Fruit fly (Drosophila melanogaster) whole organism, embryonic: ENCODE data around the gene CG31817.

Experiments used
- Adf1 ChIP-seq: fragments of 200-800 bp; sonication (Bioruptor generic); IDR thresholded peaks from 2 replicates; pipeline ENCODE4 v1.3.6; 2022; ENCODE audit warnings: missing biosample characterization, missing genetic modification characterization
- Bgb ChIP-seq: fragments of 200-800 bp; sonication (Bioruptor generic); IDR thresholded peaks from 2 replicates; pipeline ENCODE4 v1.3.6; 2022; ENCODE audit warnings: missing biosample characterization, missing genetic modification characterization; ENCODE audit not compliant: partially characterized antibody
- CG12299 ChIP-seq: fragments of 200-800 bp; sonication (Bioruptor generic); optimal IDR thresholded peaks from 2 replicates; lab custom pipeline; 2018; ENCODE audit warnings: missing biosample characterization, mild to moderate bottlenecking, missing genetic modification characterization
- CG13296 ChIP-seq: fragments of 200-800 bp; sonication (Bioruptor generic); optimal IDR thresholded peaks from 3 replicates; lab custom pipeline; 2018; ENCODE audit warnings: missing biosample characterization, mild to moderate bottlenecking, missing genetic modification characterization
- CG13894 ChIP-seq: fragments of 200-800 bp; sonication (Bioruptor generic); optimal IDR thresholded peaks from 3 replicates; lab custom pipeline; 2018; ENCODE audit warnings: missing biosample characterization, mild to moderate bottlenecking, missing genetic modification characterization, moderate library complexity
- CG15269 ChIP-seq: fragments of 200-800 bp; sonication (Bioruptor generic); optimal IDR thresholded peaks from 2 replicates; lab custom pipeline; 2018; ENCODE audit warnings: missing biosample characterization, mild to moderate bottlenecking, missing genetic modification characterization, moderate library complexity
- CG15514 ChIP-seq: fragments of 200-800 bp; sonication (Bioruptor generic); optimal IDR thresholded peaks from 3 replicates; lab custom pipeline; 2017; ENCODE audit warnings: missing biosample characterization, missing genetic modification characterization, mild to moderate bottlenecking, moderate library complexity, missing genetic modification reagents
- CG1602 ChIP-seq: fragments of 200-800 bp; sonication (Bioruptor generic); optimal IDR thresholded peaks from 3 replicates; lab custom pipeline; 2016; ENCODE audit warnings: missing biosample characterization, missing genetic modification characterization
- CG17359 ChIP-seq: fragments of 200-800 bp; sonication (Bioruptor generic); optimal IDR thresholded peaks from 3 replicates; lab custom pipeline; 2018; ENCODE audit warnings: missing biosample characterization, mild to moderate bottlenecking, missing genetic modification characterization, moderate library complexity
- CG2199 ChIP-seq: fragments of 200-800 bp; sonication (Bioruptor generic); IDR thresholded peaks from 3 replicates; pipeline ENCODE4 v1.3.6; 2022; ENCODE audit warnings: missing biosample characterization, missing genetic modification characterization
- CG2678 ChIP-seq: fragments of 200-800 bp; sonication (Bioruptor generic); optimal IDR thresholded peaks from 3 replicates; lab custom pipeline; 2019; ENCODE audit warnings: missing biosample characterization, mild to moderate bottlenecking, missing genetic modification characterization, moderate library complexity
- CG32532 ChIP-seq: fragments of 200-800 bp; sonication (Bioruptor generic); IDR thresholded peaks from 2 replicates; pipeline ENCODE4 v1.3.6; 2022; ENCODE audit warnings: missing biosample characterization, missing genetic modification characterization
- CG3281 ChIP-seq: fragments of 200-800 bp; sonication (Bioruptor generic); optimal IDR thresholded peaks from 3 replicates; lab custom pipeline; 2017; ENCODE audit warnings: missing biosample characterization, mild to moderate bottlenecking, missing genetic modification characterization
- CG34224 ChIP-seq: fragments of 200-800 bp; sonication (Bioruptor generic); IDR thresholded peaks from 3 replicates; pipeline ENCODE4 v1.3.6; 2022; ENCODE audit warnings: missing biosample characterization, missing genetic modification characterization; ENCODE audit not compliant: partially characterized antibody
- CG3995 ChIP-seq: fragments of 200-800 bp; sonication (Bioruptor generic); optimal IDR thresholded peaks from 3 replicates; lab custom pipeline; 2016; ENCODE audit warnings: missing biosample characterization, missing genetic modification characterization
- CG6854 ChIP-seq: fragments of 200-800 bp; sonication (Bioruptor generic); optimal IDR thresholded peaks from 3 replicates; lab custom pipeline; 2017; ENCODE audit warnings: missing biosample characterization, mild to moderate bottlenecking, missing genetic modification characterization
- CG7987 ChIP-seq: fragments of 200-800 bp; sonication (Bioruptor generic); optimal IDR thresholded peaks from 2 replicates; lab custom pipeline; 2018; ENCODE audit warnings: missing biosample characterization, mild to moderate bottlenecking, missing genetic modification characterization, moderate library complexity
- CG9727 ChIP-seq: fragments of 200-800 bp; sonication (Bioruptor generic); optimal IDR thresholded peaks from 3 replicates; lab custom pipeline; 2017; ENCODE audit warnings: missing biosample characterization, mild to moderate bottlenecking, missing genetic modification characterization
- Dek ChIP-seq: fragments of 200-800 bp; sonication (Bioruptor generic); optimal IDR thresholded peaks from 3 replicates; lab custom pipeline; 2019; ENCODE audit warnings: missing biosample characterization, mild to moderate bottlenecking, missing genetic modification characterization, moderate library complexity
- Drgx ChIP-seq: fragments of 200-800 bp; sonication (Bioruptor generic); IDR thresholded peaks from 2 replicates; pipeline ENCODE4 v1.3.6; 2022; ENCODE audit warnings: missing biosample characterization, missing genetic modification characterization
- E2f2 ChIP-seq: fragments of 200-800 bp; sonication (Bioruptor generic); IDR thresholded peaks from 2 replicates; pipeline ENCODE4 v1.3.6; 2022; ENCODE audit warnings: missing biosample characterization, missing genetic modification characterization
- Eip74EF ChIP-seq, 2 experiments: fragments of 200-800 bp in 1 of 2; fragments of >200 bp in 1 of 2; sonication (Bioruptor generic) in 1 of 2; optimal IDR thresholded peaks; 2 replicates each; lab custom pipeline; 2017 to 2019; ENCODE audit warnings: missing biosample characterization in 2 of 2, missing genetic modification characterization in 2 of 2, mild to moderate bottlenecking in 1 of 2, moderate library complexity in 1 of 2
- Fer1 ChIP-seq: fragments of 200-800 bp; sonication (Bioruptor generic); optimal IDR thresholded peaks from 2 replicates; lab custom pipeline; 2017; ENCODE audit warnings: missing biosample characterization, mild to moderate bottlenecking, missing genetic modification characterization
- Fer3 ChIP-seq: fragments of 200-800 bp; sonication (Bioruptor generic); optimal IDR thresholded peaks from 2 replicates; lab custom pipeline; 2018; ENCODE audit warnings: missing biosample characterization, mild to moderate bottlenecking, missing genetic modification characterization, moderate library complexity
- Hmr ChIP-seq: fragments of 200-800 bp; sonication (Bioruptor generic); optimal IDR thresholded peaks from 3 replicates; lab custom pipeline; 2017; ENCODE audit warnings: mild to moderate bottlenecking, missing biosample characterization, missing genetic modification reagents, missing genetic modification characterization
- Med ChIP-seq: fragments of 200-800 bp; sonication (Bioruptor generic); peaks from one replicate; lab custom pipeline; 2016; ENCODE audit warnings: missing biosample characterization, missing genetic modification characterization, mild to moderate bottlenecking, inconsistent platforms, moderate library complexity
- Myb ChIP-seq: fragments of 200-800 bp; sonication (Bioruptor generic); optimal IDR thresholded peaks from 2 replicates; lab custom pipeline; 2016; ENCODE audit warnings: missing biosample characterization, missing genetic modification characterization
- NFAT ChIP-seq: fragments of 200-800 bp; sonication (Bioruptor generic); IDR thresholded peaks from 2 replicates; pipeline ENCODE4 v1.3.6; 2022; ENCODE audit warnings: missing biosample characterization, missing genetic modification characterization
- Pdp1 ChIP-seq, 2 experiments: fragments of 200-800 bp; sonication (Bioruptor generic); optimal IDR thresholded peaks; 3 replicates each; lab custom pipeline; 2016; ENCODE audit warnings: missing biosample characterization in 2 of 2, missing genetic modification characterization in 2 of 2, mild to moderate bottlenecking in 1 of 2, moderate library complexity in 1 of 2
- Rx ChIP-seq: fragments of 200-800 bp; sonication (Bioruptor generic); IDR thresholded peaks from 2 replicates; pipeline ENCODE4 v1.3.6; 2022; ENCODE audit warnings: missing biosample characterization, missing genetic modification characterization
- bowl ChIP-seq: fragments of 200-800 bp; sonication (Bioruptor generic); IDR thresholded peaks from 2 replicates; pipeline ENCODE4 v1.3.6; 2022; ENCODE audit warnings: missing biosample characterization, missing genetic modification characterization
- ci ChIP-seq: fragments of 200-800 bp; sonication (Bioruptor generic); IDR thresholded peaks from 3 replicates; pipeline ENCODE4 v1.3.6; 2022; ENCODE audit warnings: missing biosample characterization, missing genetic modification characterization
- corto ChIP-seq: fragments of 200-800 bp; sonication (Bioruptor generic); optimal IDR thresholded peaks from 2 replicates; lab custom pipeline; 2016; ENCODE audit warnings: missing biosample characterization, mild to moderate bottlenecking, missing genetic modification characterization, moderate library complexity
- grn ChIP-seq: fragments of 200-800 bp; sonication (Bioruptor generic); optimal IDR thresholded peaks from 3 replicates; lab custom pipeline; 2017; ENCODE audit warnings: missing biosample characterization, missing genetic modification characterization
- kni ChIP-seq: fragments of 200-800 bp; sonication (Bioruptor generic); optimal IDR thresholded peaks from 3 replicates; lab custom pipeline; 2017; ENCODE audit warnings: mild to moderate bottlenecking, missing biosample characterization, missing genetic modification reagents, missing genetic modification characterization
- lbe ChIP-seq: fragments of 200-800 bp; sonication (Bioruptor generic); optimal IDR thresholded peaks from 2 replicates; lab custom pipeline; 2016; ENCODE audit warnings: missing biosample characterization, mild to moderate bottlenecking, missing genetic modification characterization
- nom ChIP-seq: fragments of 200-800 bp; sonication (Bioruptor generic); optimal IDR thresholded peaks from 2 replicates; lab custom pipeline; 2017; ENCODE audit warnings: missing biosample characterization, missing genetic modification characterization, mild to moderate bottlenecking, moderate library complexity, missing genetic modification reagents
- oc ChIP-seq: fragments of 200-800 bp; sonication (Bioruptor generic); optimal IDR thresholded peaks from 2 replicates; lab custom pipeline; 2018; ENCODE audit warnings: missing biosample characterization, mild to moderate bottlenecking, missing genetic modification characterization, moderate library complexity
- odd ChIP-seq: fragments of 200-800 bp; sonication (Bioruptor generic); optimal IDR thresholded peaks from 2 replicates; lab custom pipeline; 2017; ENCODE audit warnings: missing biosample characterization, mild to moderate bottlenecking, missing genetic modification characterization
- pan ChIP-seq, 4 experiments: fragments of >200 bp in 3 of 4; fragments of 200-800 bp in 1 of 4; sonication (Bioruptor generic) in 1 of 4; optimal IDR thresholded peaks in 3 of 4; IDR thresholded peaks in 1 of 4; 2 replicates each; pipeline versions ENCODE4 v1.3.6 to Lab custom; 2017 to 2022; ENCODE audit warnings: missing biosample characterization in 2 of 4, missing genetic modification characterization in 2 of 4, mixed read lengths in 1 of 4
- pzg ChIP-seq: fragments of 200-800 bp; sonication (Bioruptor generic); optimal IDR thresholded peaks from 3 replicates; lab custom pipeline; 2018; ENCODE audit warnings: missing biosample characterization, mild to moderate bottlenecking, missing genetic modification characterization, moderate library complexity
- rib ChIP-seq: fragments of 200-800 bp; sonication (Bioruptor generic); IDR thresholded peaks from 2 replicates; pipeline ENCODE4 v1.3.6; 2022; ENCODE audit warnings: missing biosample characterization, missing genetic modification characterization
- sd ChIP-seq: fragments of 200-800 bp; sonication (Bioruptor generic); optimal IDR thresholded peaks from 3 replicates; lab custom pipeline; 2018; ENCODE audit warnings: missing biosample characterization, mild to moderate bottlenecking, missing genetic modification characterization, moderate library complexity
- sens ChIP-seq: fragments of 200-800 bp; sonication (Bioruptor generic); peaks from one replicate; lab custom pipeline; 2016; ENCODE audit warnings: missing biosample characterization, missing genetic modification characterization
- sisA ChIP-seq: fragments of 200-800 bp; sonication (Bioruptor generic); IDR thresholded peaks from 2 replicates; pipeline ENCODE4 v1.3.6; 2022; ENCODE audit warnings: missing biosample characterization, missing genetic modification characterization
- slou ChIP-seq: fragments of 200-800 bp; sonication (Bioruptor generic); optimal IDR thresholded peaks from 3 replicates; lab custom pipeline; 2016; ENCODE audit warnings: missing biosample characterization, missing genetic modification characterization
- sob ChIP-seq: fragments of 200-800 bp; sonication (Bioruptor generic); IDR thresholded peaks from 2 replicates; pipeline ENCODE4 v1.3.6; 2022; ENCODE audit warnings: missing biosample characterization, missing genetic modification characterization
- vvl ChIP-seq: fragments of 200-800 bp; sonication (Bioruptor generic); IDR thresholded peaks from 2 replicates; pipeline ENCODE4 v1.3.6; 2022; ENCODE audit warnings: missing biosample characterization, missing genetic modification characterization

The CG31817 gene

DNA sequence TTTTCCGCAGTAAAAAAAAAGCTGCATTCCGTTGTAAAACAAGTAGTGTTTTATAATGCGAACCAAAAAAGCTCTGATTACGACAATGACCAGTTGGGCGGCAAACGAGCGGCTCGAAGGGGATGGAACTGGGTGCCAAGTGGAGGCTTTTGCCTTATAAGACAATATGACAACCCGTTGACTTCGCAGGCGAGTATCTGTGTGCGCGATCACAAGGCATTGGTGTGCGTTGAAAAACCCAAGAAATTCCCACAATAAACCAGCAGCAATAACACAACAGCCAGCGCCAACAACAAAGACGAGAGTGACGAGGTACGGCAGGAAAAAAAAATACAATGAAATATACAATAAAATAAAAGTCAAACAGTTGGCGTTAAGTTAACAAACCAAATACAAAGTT is 22.7 kb downstream of the CG31817 start (continued):
- peak; percentile 31; the same call in 1 of the 2 replicates for TF ChIP-seq sob
- TF ChIP-seq CG3281 (GFP tag; lab: Kevin White, UChicago): peak; percentile 16
- peak; percentile 0 for TF ChIP-seq CG12299 (tag; lab: Kevin White, UChicago)
- 0 out of 2 replicates have a peak, but pooled peaks have one; percentile 43 for TF ChIP-seq NFAT (GFP tag; lab: Robert Waterston, UW)
- peak; percentile 95 for TF ChIP-seq sd (tag; lab: Kevin White, UChicago)
- TF ChIP-seq Fer1 (GFP tag; lab: Kevin White, UChicago): peak; percentile 9
- peak; percentile 66; the same call in 1 of the 2 replicates for TF ChIP-seq rib
- TF ChIP-seq lbe (GFP tag; lab: Kevin White, UChicago): peak; percentile 3
- TF ChIP-seq CG13296 (GFP tag; lab: Kevin White, UChicago): peak; percentile 60
- peak; percentile 31; the same call in 1 of the 2 replicates for TF ChIP-seq CG32532
- no peak for TF ChIP-seq Myb
- TF ChIP-seq Rx (GFP tag; lab: Robert Waterston, UW): no peak
- TF ChIP-seq Med (GFP tag; lab: Kevin White, UChicago): peak; percentile 75
- TF ChIP-seq Bgb (GFP tag; lab: Robert Waterston, UW): peak; percentile 51; the same call in 1 of the 2 replicates
- TF ChIP-seq E2f2 (GFP tag; lab: Robert Waterston, UW): no peak
- TF ChIP-seq Adf1: peak; percentile 12; the same call in 1 of the 2 replicates
- peak; percentile 5 for TF ChIP-seq odd (GFP tag; lab: Kevin White, UChicago)
- TF ChIP-seq oc (tag; lab: Kevin White, UChicago): peak; percentile 16
- peak; percentile 92 for TF ChIP-seq CG13894 (tag; lab: Kevin White, UChicago)
- TF ChIP-seq Eip74EF (GFP tag; optimal IDR thresholded peaks at IDR 0.05; lab: Kevin White, UChicago): peak in 1 of 2 experiments; percentile 37
- no peak for TF ChIP-seq CG9727 (GFP tag; lab: Kevin White, UChicago)
- TF ChIP-seq Fer3: peak; percentile 20
- TF ChIP-seq CG6854 (GFP tag; lab: Kevin White, UChicago): peak; percentile 43
- no peak for TF ChIP-seq CG15514 (GFP tag; lab: Kevin White, UChicago)
- peak; percentile 45 for TF ChIP-seq Drgx (GFP tag; lab: Robert Waterston, UW)
- TF ChIP-seq CG2199 (GFP tag; lab: Robert Waterston, UW): peak; percentile 67; the same call in 1 of the 3 replicates
- TF ChIP-seq corto (GFP tag; lab: Kevin White, UChicago): peak; percentile 19
- TF ChIP-seq CG15269 (tag; lab: Kevin White, UChicago): peak; percentile 82
- peak; percentile 49 for TF ChIP-seq sens (GFP tag; lab: Kevin White, UChicago)
- peak; percentile 28 for TF ChIP-seq CG7987 (GFP tag; lab: Kevin White, UChicago)
- TF ChIP-seq CG17359: peak; percentile 9
- TF ChIP-seq bowl (GFP tag; lab: Robert Waterston, UW): 0 out of 2 replicates have a peak, but pooled peaks have one; percentile 28
- peak; percentile 26 for TF ChIP-seq Dek (tag; lab: Kevin White, UChicago)
- TF ChIP-seq CG3995 (GFP tag; lab: Kevin White, UChicago): no peak
- TF ChIP-seq pan (optimal IDR thresholded peaks at IDR 0.05; lab: Kevin White, UChicago): no peak
- TF ChIP-seq pan (GFP tag; optimal IDR thresholded peaks at IDR 0.05 in 1 of 2, IDR thresholded peaks at IDR 0.05 in 1 of 2): peak in 1 of 2 experiments; percentile 12
- peak; percentile 48; the same call in 1 of the 3 replicates for TF ChIP-seq ci (GFP tag; lab: Robert Waterston, UW)
- peak; percentile 9 for TF ChIP-seq grn
- no peak for TF ChIP-seq kni
- no peak for TF ChIP-seq CG1602 (GFP tag; lab: Kevin White, UChicago)
- TF ChIP-seq CG2678 (tag; lab: Kevin White, UChicago): peak; percentile 28
- no peak for TF ChIP-seq sisA (GFP tag; lab: Robert Waterston, UW)
- TF ChIP-seq nom (GFP tag; lab: Kevin White, UChicago): peak; percentile 78
- peak; percentile 41; the same call in 2 of the 3 replicates for TF ChIP-seq CG34224 (GFP tag; lab: Robert Waterston, UW)
- TF ChIP-seq Pdp1 (GFP tag; optimal IDR thresholded peaks at IDR 0.05; lab: Kevin White, UChicago): peak in 1 of 2 experiments; percentile 97
- TF ChIP-seq vvl (GFP tag; lab: Robert Waterston, UW): peak; percentile 55
- peak; percentile 0 for TF ChIP-seq pzg
- no peak for TF ChIP-seq slou (GFP tag; lab: Kevin White, UChicago)
- peak; percentile 41 for TF ChIP-seq Hmr
